Fruit fly (Drosophila melanogaster) whole organism, embryonic: ENCODE data around the gene CG5541.

Experiments used
- Awh ChIP-seq: fragments of 200-800 bp; sonication (Bioruptor generic); IDR thresholded peaks from 2 replicates; pipeline ENCODE4, ENCODE4 v1.3.6; 2022; ENCODE audit warnings: missing biosample characterization, missing genetic modification characterization
- Bgb ChIP-seq: fragments of 200-800 bp; sonication (Bioruptor generic); IDR thresholded peaks from 2 replicates; pipeline ENCODE4 v1.3.6; 2022; ENCODE audit warnings: missing biosample characterization, missing genetic modification characterization; ENCODE audit not compliant: partially characterized antibody
- CG10274 ChIP-seq: fragments of 200-800 bp; sonication (Bioruptor generic); optimal IDR thresholded peaks from 3 replicates; lab custom pipeline; 2017; ENCODE audit warnings: missing biosample characterization, mild to moderate bottlenecking, missing genetic modification characterization
- CG10366 ChIP-seq: fragments of 200-800 bp; sonication (Bioruptor generic); IDR thresholded peaks from 2 replicates; pipeline ENCODE4 v1.3.6; 2022; ENCODE audit warnings: missing biosample characterization, missing genetic modification characterization
- CG10979 ChIP-seq: fragments of 200-800 bp; sonication (Bioruptor generic); optimal IDR thresholded peaks from 2 replicates; lab custom pipeline; 2018; ENCODE audit warnings: missing biosample characterization, mild to moderate bottlenecking, missing genetic modification characterization, moderate library complexity
- CG11504 ChIP-seq: fragments of 200-800 bp; sonication (Bioruptor generic); optimal IDR thresholded peaks from 3 replicates; lab custom pipeline; 2019; ENCODE audit warnings: missing biosample characterization, mild to moderate bottlenecking, missing genetic modification characterization, moderate library complexity
- CG12391 ChIP-seq: fragments of 200-800 bp; sonication (Bioruptor generic); optimal IDR thresholded peaks from 3 replicates; lab custom pipeline; 2018; ENCODE audit warnings: missing biosample characterization, mild to moderate bottlenecking, missing genetic modification characterization, moderate library complexity
- CG12659 ChIP-seq: fragments of 200-800 bp; sonication (Bioruptor generic); optimal IDR thresholded peaks from 3 replicates; lab custom pipeline; 2017; ENCODE audit warnings: mild to moderate bottlenecking, missing biosample characterization, missing genetic modification reagents, missing genetic modification characterization
- CG12769 ChIP-seq: fragments of 200-800 bp; sonication (Bioruptor generic); optimal IDR thresholded peaks from 2 replicates; lab custom pipeline; 2019; ENCODE audit warnings: missing biosample characterization, mild to moderate bottlenecking, missing genetic modification characterization, moderate library complexity
- CG13123 ChIP-seq: fragments of 200-800 bp; sonication (Bioruptor generic); optimal IDR thresholded peaks from 2 replicates; lab custom pipeline; 2016; ENCODE audit warnings: missing biosample characterization, missing genetic modification characterization
- CG13894 ChIP-seq: fragments of 200-800 bp; sonication (Bioruptor generic); optimal IDR thresholded peaks from 3 replicates; lab custom pipeline; 2018; ENCODE audit warnings: missing biosample characterization, mild to moderate bottlenecking, missing genetic modification characterization, moderate library complexity
- CG14710 ChIP-seq: fragments of 200-800 bp; sonication (Bioruptor generic); optimal IDR thresholded peaks from 3 replicates; lab custom pipeline; 2019; ENCODE audit warnings: missing biosample characterization, mild to moderate bottlenecking, missing genetic modification characterization, moderate library complexity
- CG32532 ChIP-seq: fragments of 200-800 bp; sonication (Bioruptor generic); IDR thresholded peaks from 2 replicates; pipeline ENCODE4 v1.3.6; 2022; ENCODE audit warnings: missing biosample characterization, missing genetic modification characterization
- CG3281 ChIP-seq: fragments of 200-800 bp; sonication (Bioruptor generic); optimal IDR thresholded peaks from 3 replicates; lab custom pipeline; 2017; ENCODE audit warnings: missing biosample characterization, mild to moderate bottlenecking, missing genetic modification characterization
- CG4617 ChIP-seq: fragments of 200-800 bp; sonication (Bioruptor generic); optimal IDR thresholded peaks from 3 replicates; lab custom pipeline; 2016; ENCODE audit warnings: missing biosample characterization, missing genetic modification characterization, borderline replicate concordance
- CG4730 ChIP-seq: fragments of 200-800 bp; sonication (Bioruptor generic); IDR thresholded peaks from 2 replicates; pipeline ENCODE4 v1.3.6; 2022; ENCODE audit warnings: missing biosample characterization, missing genetic modification characterization
- CG6272 ChIP-seq: fragments of 200-800 bp; sonication (Bioruptor generic); IDR thresholded peaks from 2 replicates; pipeline ENCODE4 v1.3.6; 2022; ENCODE audit warnings: missing biosample characterization, missing genetic modification characterization
- CG6765 ChIP-seq: fragments of 200-800 bp; sonication (Bioruptor generic); optimal IDR thresholded peaks from 3 replicates; lab custom pipeline; 2017; ENCODE audit warnings: missing biosample characterization, mild to moderate bottlenecking, missing genetic modification characterization
- CG7987 ChIP-seq: fragments of 200-800 bp; sonication (Bioruptor generic); optimal IDR thresholded peaks from 2 replicates; lab custom pipeline; 2018; ENCODE audit warnings: missing biosample characterization, mild to moderate bottlenecking, missing genetic modification characterization, moderate library complexity
- CG9797 ChIP-seq: fragments of 200-800 bp; sonication (Bioruptor generic); optimal IDR thresholded peaks from 3 replicates; lab custom pipeline; 2018; ENCODE audit warnings: missing biosample characterization, mild to moderate bottlenecking, missing genetic modification characterization
- D19A ChIP-seq: fragments of 200-800 bp; optimal IDR thresholded peaks from 3 replicates; lab custom pipeline; 2019; ENCODE audit warnings: missing biosample characterization, mild to moderate bottlenecking, missing genetic modification characterization, moderate library complexity
- D19B ChIP-seq: fragments of 200-800 bp; sonication (Bioruptor generic); optimal IDR thresholded peaks from 2 replicates; lab custom pipeline; 2017; ENCODE audit warnings: missing biosample characterization, mild to moderate bottlenecking, missing genetic modification characterization
- Mrtf ChIP-seq: fragments of 200-800 bp; sonication (Bioruptor generic); IDR thresholded peaks from 3 replicates; pipeline ENCODE4 v1.3.6; 2022; ENCODE audit warnings: missing biosample characterization, missing genetic modification characterization
- Oaz ChIP-seq: fragments of 200-800 bp; sonication (Bioruptor generic); IDR thresholded peaks from 2 replicates; pipeline ENCODE4 v1.3.6; 2022; ENCODE audit warnings: missing biosample characterization, missing genetic modification characterization
- Poxn ChIP-seq: fragments of 200-800 bp; sonication (Bioruptor generic); IDR thresholded peaks from 2 replicates; pipeline ENCODE4 v1.3.6; 2022; ENCODE audit warnings: missing biosample characterization, missing genetic modification characterization
- Ravus ChIP-seq: fragments of 200-800 bp; sonication (Bioruptor generic); IDR thresholded peaks from 2 replicates; pipeline ENCODE4 v1.3.6; 2022; ENCODE audit warnings: missing biosample characterization, missing genetic modification characterization
- abd-A ChIP-seq: fragments of 200-800 bp; sonication (Bioruptor generic); optimal IDR thresholded peaks from 3 replicates; lab custom pipeline; 2019; ENCODE audit warnings: missing biosample characterization, mild to moderate bottlenecking, missing genetic modification characterization, moderate library complexity
- bsh ChIP-seq, 2 experiments: fragments of 200-800 bp; sonication (Bioruptor generic); optimal IDR thresholded peaks; 2 replicates each; lab custom pipeline; 2017 to 2018; ENCODE audit warnings: mild to moderate bottlenecking in 2 of 2, missing biosample characterization in 2 of 2, missing genetic modification characterization in 2 of 2, moderate library complexity in 1 of 2
- crp ChIP-seq, 2 experiments: fragments of 200-800 bp; sonication (Bioruptor generic); optimal IDR thresholded peaks; 2 replicates in 1 of 2; 3 replicates in 1 of 2; lab custom pipeline; 2017; ENCODE audit warnings: missing biosample characterization in 2 of 2, missing genetic modification characterization in 2 of 2, mild to moderate bottlenecking in 1 of 2, moderate library complexity in 1 of 2
- ems ChIP-seq: fragments of 200-800 bp; sonication (Bioruptor generic); optimal IDR thresholded peaks from 3 replicates; lab custom pipeline; 2016; ENCODE audit warnings: missing biosample characterization, missing genetic modification characterization
- gce ChIP-seq: fragments of 200-800 bp; sonication (Bioruptor generic); IDR thresholded peaks from 3 replicates; pipeline ENCODE4 v1.3.6; 2022; ENCODE audit warnings: missing biosample characterization, missing genetic modification characterization
- gro ChIP-seq: fragments of 200-800 bp; sonication (Bioruptor generic); optimal IDR thresholded peaks from 2 replicates; lab custom pipeline; 2016; ENCODE audit warnings: missing biosample characterization, missing genetic modification characterization
- ham ChIP-seq: fragments of 200-800 bp; sonication (Bioruptor generic); IDR thresholded peaks from 2 replicates; pipeline ENCODE4 v1.3.6; 2022; ENCODE audit warnings: missing biosample characterization, missing genetic modification characterization
- lilli ChIP-seq: fragments of 200-800 bp; sonication (Bioruptor generic); optimal IDR thresholded peaks from 3 replicates; lab custom pipeline; 2016; ENCODE audit warnings: missing biosample characterization, missing genetic modification characterization
- otp ChIP-seq: fragments of 200-800 bp; sonication (Bioruptor generic); IDR thresholded peaks from 3 replicates; pipeline ENCODE4, ENCODE4 v1.3.6; 2022; ENCODE audit warnings: missing biosample characterization, missing genetic modification characterization
- pb ChIP-seq: fragments of 200-800 bp; sonication (Bioruptor generic); optimal IDR thresholded peaks from 3 replicates; lab custom pipeline; 2016; ENCODE audit warnings: missing biosample characterization, missing genetic modification characterization
- pfk ChIP-seq: fragments of 200-800 bp; sonication (Bioruptor generic); optimal IDR thresholded peaks from 2 replicates; lab custom pipeline; 2018; ENCODE audit warnings: missing biosample characterization, mild to moderate bottlenecking, missing genetic modification characterization, moderate library complexity
- pnt ChIP-seq: fragments of 200-800 bp; sonication (Bioruptor generic); optimal IDR thresholded peaks from 3 replicates; lab custom pipeline; 2016; ENCODE audit warnings: missing biosample characterization, missing genetic modification characterization
- pum ChIP-seq: fragments of 200-800 bp; sonication (Bioruptor generic); optimal IDR thresholded peaks from 2 replicates; lab custom pipeline; 2016; ENCODE audit warnings: missing biosample characterization, missing genetic modification characterization
- row ChIP-seq: fragments of 200-800 bp; sonication (Bioruptor generic); IDR thresholded peaks from 3 replicates; pipeline ENCODE4 v1.3.6; 2022; ENCODE audit warnings: missing biosample characterization, missing genetic modification characterization
- slou ChIP-seq: fragments of 200-800 bp; sonication (Bioruptor generic); optimal IDR thresholded peaks from 3 replicates; lab custom pipeline; 2016; ENCODE audit warnings: missing biosample characterization, missing genetic modification characterization
- sqz ChIP-seq: fragments of 200-800 bp; sonication (Bioruptor generic); optimal IDR thresholded peaks from 3 replicates; lab custom pipeline; 2018; ENCODE audit warnings: missing biosample characterization, mild to moderate bottlenecking, missing genetic modification characterization
- tap ChIP-seq: fragments of 200-800 bp; optimal IDR thresholded peaks from 3 replicates; lab custom pipeline; 2019; ENCODE audit warnings: missing biosample characterization, mild to moderate bottlenecking, missing genetic modification characterization, moderate library complexity
- tup ChIP-seq: fragments of 200-800 bp; sonication (Bioruptor generic); optimal IDR thresholded peaks from 2 replicates; lab custom pipeline; 2016; ENCODE audit warnings: missing biosample characterization, mild to moderate bottlenecking, missing genetic modification characterization, moderate library complexity
- z ChIP-seq: fragments of 200-800 bp; sonication (Bioruptor generic); IDR thresholded peaks from 3 replicates; pipeline ENCODE4 v1.3.6; 2022; ENCODE audit warnings: missing biosample characterization, missing genetic modification characterization

The CG5541 gene

dm6 chrX:15074646-15075351, 30.9 kb downstream of the CG5541 start (continued):
- TF ChIP-seq z (GFP tag; lab: Robert Waterston, UW) (no peak), pum (peak; percentile 91), CG7987 (peak; percentile 77), CG10366 (GFP tag; lab: Robert Waterston, UW) (peak; percentile 90), CG11504 (tag; lab: Kevin White, UChicago) (peak; percentile 91)

DNA sequence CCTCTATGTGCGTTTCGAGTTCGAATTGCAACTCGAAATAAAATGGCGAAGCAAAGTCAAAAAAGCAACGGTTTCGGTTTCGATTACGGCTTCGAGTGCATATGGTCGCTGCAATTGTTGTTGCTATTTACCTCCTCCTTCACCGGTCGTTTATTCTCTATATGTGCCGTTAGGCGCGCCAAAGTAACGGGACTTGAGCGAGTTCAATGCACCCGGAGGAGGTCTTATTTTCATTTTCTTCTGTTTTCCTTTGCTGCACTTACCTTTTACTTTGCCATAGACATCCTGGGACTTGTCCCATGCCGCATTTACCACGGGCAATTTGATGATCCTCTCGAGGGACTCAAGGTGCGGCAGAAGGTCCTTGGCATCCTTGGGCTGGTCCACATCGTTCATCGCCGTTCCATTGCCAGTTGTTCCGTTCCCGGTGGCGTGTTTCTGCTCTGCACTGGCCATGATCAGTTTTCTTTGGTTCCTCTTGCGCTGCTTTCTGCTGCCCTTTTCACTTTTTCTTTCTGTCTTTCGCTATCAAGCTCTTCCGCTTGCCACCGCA, 31.6 kb downstream of the CG5541 start:
- TF ChIP-seq pfk (GFP tag; lab: Kevin White, UChicago), result peak; percentile 84
- no peak for TF ChIP-seq CG13123 (GFP tag; lab: Kevin White, UChicago)

dm6 chrX:15076038-15076575, 32.2 kb downstream of the CG5541 start, which contains the start of gene Lsd-2:
Lsd-2 (minus strand) TSS chrX:15076220.
- TF ChIP-seq otp (GFP tag; lab: Robert Waterston, UW), result 0 out of 3 replicates have a peak, but pooled peaks have one; percentile 26
- peak; percentile 78 for TF ChIP-seq gro (GFP tag; lab: Kevin White, UChicago)
- TF ChIP-seq tap (tag; lab: Kevin White, UChicago), result no peak
- no peak for TF ChIP-seq crp (GFP tag; optimal IDR thresholded peaks at IDR 0.05; lab: Kevin White, UChicago)
- peak; percentile 49; the same call in 1 of the 2 replicates for TF ChIP-seq Bgb
- TF ChIP-seq D19B, result peak; percentile 45
- peak; percentile 23 for TF ChIP-seq abd-A
- no peak for TF ChIP-seq tup (GFP tag; lab: Kevin White, UChicago)
- TF ChIP-seq CG14710 (tag; lab: Kevin White, UChicago), result peak; percentile 17
- TF ChIP-seq CG4617, result no peak
- TF ChIP-seq CG32532 (GFP tag; lab: Robert Waterston, UW), result peak; percentile 35; the same call in 1 of the 2 replicates
- peak; percentile 37 for TF ChIP-seq ems
- no peak for TF ChIP-seq CG9797 (GFP tag; lab: Kevin White, UChicago)
- no peak for TF ChIP-seq Ravus (GFP tag; lab: Robert Waterston, UW)
- no peak for TF ChIP-seq Poxn
- no peak for TF ChIP-seq Oaz (GFP tag; lab: Robert Waterston, UW)
- peak; percentile 30 for TF ChIP-seq CG12659 (GFP tag; lab: Kevin White, UChicago)
- TF ChIP-seq CG10274 (GFP tag; lab: Kevin White, UChicago), result no peak
- TF ChIP-seq lilli (GFP tag; lab: Kevin White, UChicago), result peak; percentile 42
- TF ChIP-seq Awh (GFP tag; lab: Robert Waterston, UW), result 0 out of 2 replicates have a peak, but pooled peaks have one; percentile 46
- TF ChIP-seq pb (GFP tag; lab: Kevin White, UChicago), result no peak
- no peak for TF ChIP-seq CG6765 (GFP tag; lab: Kevin White, UChicago)
- no peak for TF ChIP-seq CG6272 (GFP tag; lab: Robert Waterston, UW)
- TF ChIP-seq CG13894, result peak; percentile 35
- no peak for TF ChIP-seq CG4730
- TF ChIP-seq ham, result no peak
- peak; percentile 88 for TF ChIP-seq row (GFP tag; lab: Robert Waterston, UW)
- no peak for TF ChIP-seq Mrtf
- no peak for TF ChIP-seq slou
- no peak for TF ChIP-seq CG10979 (tag; lab: Kevin White, UChicago)
- TF ChIP-seq bsh (GFP tag; optimal IDR thresholded peaks at IDR 0.05; lab: Kevin White, UChicago), result no peak
- peak; percentile 16 for TF ChIP-seq CG12391
- TF ChIP-seq CG12769 (tag; lab: Kevin White, UChicago), result peak; percentile 74
- TF ChIP-seq CG3281 (GFP tag; lab: Kevin White, UChicago), result peak; percentile 38
- peak; percentile 97 for TF ChIP-seq D19A
- TF ChIP-seq pnt, result no peak
- 0 out of 3 replicates have a peak, but pooled peaks have one; percentile 18 for TF ChIP-seq gce
- TF ChIP-seq sqz (GFP tag; lab: Kevin White, UChicago), result no peak
